Worm (Caenorhabditis elegans) whole organism, L1 larva: ENCODE data around the gene Y22D7AL.16.

Experiments used
- fos-1 ChIP-seq: fragments of 150-350 bp; optimal IDR thresholded peaks from 2 replicates; lab custom pipeline; 2014; ENCODE audit warnings: missing biosample characterization, missing genetic modification characterization
- lir-3 ChIP-seq: sonication (generic microtip); optimal IDR thresholded peaks from 2 replicates; lab custom pipeline; 2016; ENCODE audit warnings: mild to moderate bottlenecking, missing genetic modification characterization, moderate library complexity, missing compliant biosample characterization; ENCODE audit not compliant: poor library complexity
- nhr-11 ChIP-seq: fragments of 150-350 bp; optimal IDR thresholded peaks from 2 replicates; lab custom pipeline; 2014; ENCODE audit warnings: missing biosample characterization, missing genetic modification characterization
- nhr-12 ChIP-seq: sonication (generic microtip); optimal IDR thresholded peaks from 2 replicates; lab custom pipeline; 2017; ENCODE audit warnings: missing biosample characterization, missing genetic modification characterization
- skn-1 ChIP-seq: fragments of 150-350 bp; optimal IDR thresholded peaks from 2 replicates; lab custom pipeline; 2014; ENCODE audit warnings: missing biosample characterization, missing genetic modification characterization
- unc-62 ChIP-seq: fragments of 150-350 bp; optimal IDR thresholded peaks from 2 replicates; lab custom pipeline; 2014; ENCODE audit warnings: missing biosample characterization, missing genetic modification reagents, missing genetic modification characterization
- zag-1 ChIP-seq: fragments of 150-350 bp; optimal IDR thresholded peaks from 2 replicates; lab custom pipeline; 2014; ENCODE audit warnings: missing biosample characterization, missing genetic modification characterization
- zip-4 ChIP-seq: fragments of 200-800 bp; sonication (Bioruptor generic); optimal IDR thresholded peaks from 2 replicates; lab custom pipeline; 2018; ENCODE audit warnings: mild to moderate bottlenecking, missing genetic modification characterization, moderate library complexity, missing compliant biosample characterization

DNA sequence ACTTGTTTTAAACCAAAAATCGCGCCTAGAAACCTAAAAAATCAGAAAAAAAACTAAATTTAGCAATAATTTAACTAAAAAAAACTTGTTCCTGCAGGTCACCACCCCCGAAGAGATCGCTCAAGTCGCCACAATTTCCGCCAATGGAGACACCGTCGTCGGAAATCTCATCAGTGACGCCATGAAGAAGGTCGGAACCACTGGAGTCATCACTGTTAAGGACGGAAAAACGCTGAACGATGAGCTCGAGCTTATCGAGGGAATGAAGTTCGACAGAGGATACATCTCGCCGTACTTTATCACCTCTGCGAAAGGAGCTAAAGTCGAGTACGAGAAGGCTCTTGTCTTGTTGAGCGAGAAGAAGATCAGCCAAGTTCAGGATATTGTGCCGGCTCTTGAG, 43.7 kb downstream of the Y22D7AL.16 start:
- no peak for TF ChIP-seq nhr-12 (tag; lab: Kevin White, UChicago)
- TF ChIP-seq unc-62 (GFP tag; lab: Kevin White, UChicago) = no peak
- TF ChIP-seq fos-1 (tag; lab: Kevin White, UChicago) = no peak
- no peak for TF ChIP-seq zip-4
- no peak for TF ChIP-seq lir-3 (tag; lab: Kevin White, UChicago)
- no peak for TF ChIP-seq skn-1 (tag; lab: Kevin White, UChicago)
- no peak for TF ChIP-seq nhr-11 (tag; lab: Kevin White, UChicago)
- no peak for TF ChIP-seq zag-1
